Fruit fly (Drosophila melanogaster) whole organism, embryonic: ENCODE data around the gene CG13601.

Source experiments
- Adf1 ChIP-seq: fragments of 200-800 bp; sonication (Bioruptor generic); IDR thresholded peaks from 2 replicates; pipeline ENCODE4 v1.3.6; 2022; ENCODE audit warnings: missing biosample characterization, missing genetic modification characterization
- BEAF-32 ChIP-seq: fragments of 200-800 bp; sonication (Bioruptor generic); optimal IDR thresholded peaks from 3 replicates; lab custom pipeline; 2017; ENCODE audit warnings: missing biosample characterization, missing genetic modification characterization, mild to moderate bottlenecking, moderate library complexity, missing genetic modification reagents
- CG11560 ChIP-seq: fragments of 200-800 bp; sonication (Bioruptor generic); IDR thresholded peaks from 3 replicates; pipeline ENCODE4 v1.3.6; 2022; ENCODE audit warnings: missing biosample characterization, missing genetic modification characterization
- CG12155 ChIP-seq: fragments of 200-800 bp; sonication (Bioruptor generic); optimal IDR thresholded peaks from 3 replicates; lab custom pipeline; 2016; ENCODE audit warnings: missing biosample characterization, missing genetic modification characterization
- CG1233 ChIP-seq: fragments of 200-800 bp; sonication (Bioruptor generic); optimal IDR thresholded peaks from 4 replicates; lab custom pipeline; 2018; ENCODE audit warnings: missing biosample characterization, mild to moderate bottlenecking, missing genetic modification characterization
- CG1602 ChIP-seq: fragments of 200-800 bp; sonication (Bioruptor generic); optimal IDR thresholded peaks from 3 replicates; lab custom pipeline; 2016; ENCODE audit warnings: missing biosample characterization, missing genetic modification characterization
- CG16863 ChIP-seq: fragments of 200-800 bp; sonication (Bioruptor generic); optimal IDR thresholded peaks from 3 replicates; lab custom pipeline; 2016; ENCODE audit warnings: missing biosample characterization, missing genetic modification characterization
- CG17328 ChIP-seq: fragments of 200-800 bp; sonication (Bioruptor generic); IDR thresholded peaks from 2 replicates; pipeline ENCODE4 v1.3.6; 2022; ENCODE audit warnings: missing biosample characterization, missing genetic modification characterization
- CG18262 ChIP-seq: fragments of 200-800 bp; optimal IDR thresholded peaks from 3 replicates; lab custom pipeline; 2019; ENCODE audit warnings: missing biosample characterization, mild to moderate bottlenecking, missing genetic modification characterization, moderate library complexity
- CG30403 ChIP-seq: fragments of 200-800 bp; sonication (Bioruptor generic); optimal IDR thresholded peaks from 3 replicates; lab custom pipeline; 2016; ENCODE audit warnings: missing biosample characterization, missing genetic modification characterization
- CG30431 ChIP-seq: fragments of 200-800 bp; sonication (Bioruptor generic); optimal IDR thresholded peaks from 2 replicates; lab custom pipeline; 2017; ENCODE audit warnings: missing biosample characterization, missing genetic modification characterization
- CG5180 ChIP-seq: fragments of 200-800 bp; sonication (Bioruptor generic); optimal IDR thresholded peaks from 3 replicates; lab custom pipeline; 2017; ENCODE audit warnings: missing biosample characterization, missing genetic modification characterization, mild to moderate bottlenecking, moderate library complexity, missing genetic modification reagents
- CG5245 ChIP-seq: fragments of 200-800 bp; sonication (Bioruptor generic); optimal IDR thresholded peaks from 3 replicates; lab custom pipeline; 2016; ENCODE audit warnings: missing biosample characterization, missing genetic modification characterization
- CG5953 ChIP-seq: fragments of 200-800 bp; sonication (Bioruptor generic); IDR thresholded peaks from 2 replicates; pipeline ENCODE4 v1.3.6; 2022; ENCODE audit warnings: missing biosample characterization, missing genetic modification characterization
- CG6254 ChIP-seq: fragments of 200-800 bp; sonication (Bioruptor generic); optimal IDR thresholded peaks from 3 replicates; lab custom pipeline; 2017; ENCODE audit warnings: mild to moderate bottlenecking, missing biosample characterization, missing genetic modification reagents, missing genetic modification characterization
- CG7556 ChIP-seq: fragments of 200-800 bp; sonication (Bioruptor generic); optimal IDR thresholded peaks from 2 replicates; lab custom pipeline; 2017; ENCODE audit warnings: missing biosample characterization, mild to moderate bottlenecking, missing genetic modification characterization
- CG7839 ChIP-seq: fragments of 200-800 bp; sonication (Bioruptor generic); optimal IDR thresholded peaks from 3 replicates; lab custom pipeline; 2018; ENCODE audit warnings: missing biosample characterization, mild to moderate bottlenecking, missing genetic modification characterization, moderate library complexity
- CG8924 ChIP-seq: fragments of 200-800 bp; optimal IDR thresholded peaks from 3 replicates; lab custom pipeline; 2019; ENCODE audit warnings: missing biosample characterization, mild to moderate bottlenecking, missing genetic modification characterization, moderate library complexity
- CG8944 ChIP-seq: fragments of 200-800 bp; sonication (Bioruptor generic); optimal IDR thresholded peaks from 3 replicates; lab custom pipeline; 2016; ENCODE audit warnings: missing biosample characterization, missing genetic modification characterization
- CG9437 ChIP-seq: fragments of 200-800 bp; sonication (Bioruptor generic); optimal IDR thresholded peaks from 2 replicates; lab custom pipeline; 2018; ENCODE audit warnings: missing biosample characterization, mild to moderate bottlenecking, missing genetic modification characterization
- Chrac-16 ChIP-seq: fragments of 200-800 bp; sonication (Bioruptor generic); optimal IDR thresholded peaks from 3 replicates; lab custom pipeline; 2016; ENCODE audit warnings: missing biosample characterization, missing genetic modification characterization
- Dbx ChIP-seq: fragments of 200-800 bp; sonication (Bioruptor generic); IDR thresholded peaks from 3 replicates; pipeline ENCODE4 v1.3.6; 2022; ENCODE audit warnings: missing biosample characterization, missing genetic modification characterization
- Dip2 ChIP-seq: fragments of 200-800 bp; sonication (Bioruptor generic); IDR thresholded peaks from 2 replicates; pipeline ENCODE4 v1.3.6; 2022; ENCODE audit warnings: missing biosample characterization, missing genetic modification characterization
- Dll ChIP-seq: fragments of 200-800 bp; sonication (Bioruptor generic); IDR thresholded peaks from 4 replicates; pipeline ENCODE4 v1.3.6; 2022; ENCODE audit warnings: missing biosample characterization, missing genetic modification characterization; ENCODE audit not compliant: partially characterized antibody
- Dp ChIP-seq: fragments of 200-800 bp; sonication (Bioruptor generic); optimal IDR thresholded peaks from 2 replicates; lab custom pipeline; 2018; ENCODE audit warnings: missing biosample characterization, mild to moderate bottlenecking, missing genetic modification characterization, moderate library complexity
- Hmx ChIP-seq: fragments of 200-800 bp; sonication (Bioruptor generic); optimal IDR thresholded peaks from 2 replicates; lab custom pipeline; 2016; ENCODE audit warnings: missing biosample characterization, missing genetic modification characterization
- Meics ChIP-seq: fragments of 200-800 bp; sonication (Bioruptor generic); optimal IDR thresholded peaks from 2 replicates; lab custom pipeline; 2017; ENCODE audit warnings: missing biosample characterization, mild to moderate bottlenecking, missing genetic modification characterization
- Oli ChIP-seq: fragments of 200-800 bp; sonication (Bioruptor generic); optimal IDR thresholded peaks from 2 replicates; lab custom pipeline; 2018; ENCODE audit warnings: missing biosample characterization, mild to moderate bottlenecking, missing genetic modification characterization, moderate library complexity
- Side ChIP-seq: fragments of 200-800 bp; sonication (Bioruptor generic); optimal IDR thresholded peaks from 2 replicates; lab custom pipeline; 2016; ENCODE audit warnings: missing biosample characterization, missing genetic modification characterization
- bab2 ChIP-seq: fragments of 200-800 bp; sonication (Bioruptor generic); optimal IDR thresholded peaks from 2 replicates; lab custom pipeline; 2016; ENCODE audit warnings: missing biosample characterization, missing genetic modification characterization
- br ChIP-seq: fragments of >200 bp; optimal IDR thresholded peaks from 2 replicates; lab custom pipeline; 2017
- cas ChIP-seq: fragments of 200-800 bp; sonication (Bioruptor generic); IDR thresholded peaks from 2 replicates; pipeline ENCODE4 v1.3.6; 2022; ENCODE audit warnings: missing biosample characterization, missing genetic modification characterization
- corto ChIP-seq: fragments of 200-800 bp; sonication (Bioruptor generic); optimal IDR thresholded peaks from 2 replicates; lab custom pipeline; 2016; ENCODE audit warnings: missing biosample characterization, mild to moderate bottlenecking, missing genetic modification characterization, moderate library complexity
- croc ChIP-seq: fragments of 200-800 bp; sonication (Bioruptor generic); conservative IDR thresholded peaks from 3 replicates; pipeline ENCODE4 v1.3.6; 2022; ENCODE audit warnings: missing biosample characterization, missing genetic modification characterization
- dan ChIP-seq: fragments of 200-800 bp; sonication (Bioruptor generic); IDR thresholded peaks from 2 replicates; pipeline ENCODE4 v1.3.6; 2022; ENCODE audit warnings: missing biosample characterization, missing genetic modification characterization
- dysf ChIP-seq: fragments of 200-800 bp; sonication (Bioruptor generic); IDR thresholded peaks from 3 replicates; pipeline ENCODE4 v1.3.6; 2022; ENCODE audit warnings: missing biosample characterization, missing genetic modification characterization
- fd64A ChIP-seq: fragments of 200-800 bp; sonication (Bioruptor generic); optimal IDR thresholded peaks from 3 replicates; lab custom pipeline; 2018; ENCODE audit warnings: missing biosample characterization, mild to moderate bottlenecking, missing genetic modification characterization
- jigr1 ChIP-seq: fragments of 200-800 bp; sonication (Bioruptor generic); IDR thresholded peaks from 3 replicates; pipeline ENCODE4 v1.3.6; 2022; ENCODE audit warnings: missing biosample characterization, missing genetic modification characterization
- klu ChIP-seq: fragments of 200-800 bp; sonication (Bioruptor generic); IDR thresholded peaks from 2 replicates; pipeline ENCODE4 v1.3.6; 2022; ENCODE audit warnings: missing biosample characterization, missing genetic modification characterization
- peb ChIP-seq: fragments of 200-800 bp; sonication (Bioruptor generic); IDR thresholded peaks from 2 replicates; pipeline ENCODE4 v1.3.6; 2022; ENCODE audit warnings: missing biosample characterization, missing genetic modification characterization
- pnt ChIP-seq: fragments of 200-800 bp; sonication (Bioruptor generic); optimal IDR thresholded peaks from 3 replicates; lab custom pipeline; 2016; ENCODE audit warnings: missing biosample characterization, missing genetic modification characterization
- pum ChIP-seq: fragments of 200-800 bp; sonication (Bioruptor generic); optimal IDR thresholded peaks from 2 replicates; lab custom pipeline; 2016; ENCODE audit warnings: missing biosample characterization, missing genetic modification characterization
- row ChIP-seq: fragments of 200-800 bp; sonication (Bioruptor generic); IDR thresholded peaks from 3 replicates; pipeline ENCODE4 v1.3.6; 2022; ENCODE audit warnings: missing biosample characterization, missing genetic modification characterization
- sens ChIP-seq: fragments of 200-800 bp; sonication (Bioruptor generic); peaks from one replicate; lab custom pipeline; 2016; ENCODE audit warnings: missing biosample characterization, missing genetic modification characterization
- sob ChIP-seq: fragments of 200-800 bp; sonication (Bioruptor generic); IDR thresholded peaks from 2 replicates; pipeline ENCODE4 v1.3.6; 2022; ENCODE audit warnings: missing biosample characterization, missing genetic modification characterization
- sug ChIP-seq: fragments of 200-800 bp; optimal IDR thresholded peaks from 2 replicates; lab custom pipeline; 2019; ENCODE audit warnings: missing biosample characterization, mild to moderate bottlenecking, missing genetic modification characterization, moderate library complexity
- trh ChIP-seq: fragments of 200-800 bp; sonication (Bioruptor generic); optimal IDR thresholded peaks from 2 replicates; lab custom pipeline; 2016; ENCODE audit warnings: missing biosample characterization, missing genetic modification characterization
- vvl ChIP-seq: fragments of 200-800 bp; sonication (Bioruptor generic); IDR thresholded peaks from 2 replicates; pipeline ENCODE4 v1.3.6; 2022; ENCODE audit warnings: missing biosample characterization, missing genetic modification characterization
- wek ChIP-seq: fragments of 200-800 bp; sonication (Bioruptor generic); optimal IDR thresholded peaks from 3 replicates; lab custom pipeline; 2018; ENCODE audit warnings: missing biosample characterization, mild to moderate bottlenecking, missing genetic modification characterization, moderate library complexity
- zfh1 ChIP-seq: fragments of 200-800 bp; sonication (Bioruptor generic); IDR thresholded peaks from 3 replicates; pipeline ENCODE4 v1.3.6; 2022; ENCODE audit warnings: missing biosample characterization, missing genetic modification characterization

The CG13601 gene

dm6 chr3R:23888273-23889220, 38.9 kb downstream of the CG13601 start (continued):
- TF ChIP-seq BEAF-32 (GFP tag; lab: Kevin White, UChicago) (no peak), klu (no peak), bab2 (GFP tag; lab: Kevin White, UChicago) (no peak), dan (GFP tag; lab: Robert Waterston, UW) (no peak), CG11560 (tag; lab: Robert Waterston, UW) (no peak), jigr1 (GFP tag; lab: Robert Waterston, UW) (no peak), wek (GFP tag; lab: Kevin White, UChicago) (peak; percentile 41), CG30431 (GFP tag; lab: Kevin White, UChicago) (no peak), CG5245 (GFP tag; lab: Kevin White, UChicago) (no peak), Dll (GFP tag; lab: Robert Waterston, UW) (no peak), Dp (GFP tag; lab: Kevin White, UChicago) (no peak), sob (GFP tag; lab: Robert Waterston, UW) (peak; percentile 14; the same call in 1 of the 2 replicates), pum (GFP tag; lab: Kevin White, UChicago) (no peak), Hmx (GFP tag; lab: Kevin White, UChicago) (no peak), CG12155 (no peak), fd64A (GFP tag; lab: Kevin White, UChicago) (no peak), row (GFP tag; lab: Robert Waterston, UW) (peak; percentile 51), peb (GFP tag; lab: Robert Waterston, UW) (peak; percentile 14; the same call in 1 of the 2 replicates), CG5180 (GFP tag; lab: Kevin White, UChicago) (no peak), CG7556 (GFP tag; lab: Kevin White, UChicago) (no peak), CG17328 (no peak), croc (GFP tag; lab: Robert Waterston, UW) (no peak), Dip2 (GFP tag; lab: Robert Waterston, UW) (no peak), zfh1 (GFP tag; lab: Robert Waterston, UW) (0 out of 3 replicates have a peak, but pooled peaks have one; percentile 36), Meics (GFP tag; lab: Kevin White, UChicago) (peak; percentile 14), Side (GFP tag; lab: Kevin White, UChicago) (no peak), Dbx (GFP tag; lab: Robert Waterston, UW) (no peak), CG9437 (GFP tag; lab: Kevin White, UChicago) (no peak), corto (peak; percentile 66), Oli (tag; lab: Kevin White, UChicago) (peak; percentile 48), br (lab: Kevin White, UChicago) (no peak), Adf1 (GFP tag; lab: Robert Waterston, UW) (no peak), CG8924 (tag; lab: Kevin White, UChicago) (no peak), CG1602 (peak; percentile 8), trh (GFP tag; lab: Kevin White, UChicago) (no peak), vvl (GFP tag; lab: Robert Waterston, UW) (peak; percentile 37; the same call in 1 of the 2 replicates), CG8944 (GFP tag; lab: Kevin White, UChicago) (no peak), pnt (GFP tag; lab: Kevin White, UChicago) (no peak), sens (GFP tag; lab: Kevin White, UChicago) (peak; percentile 87), CG18262 (tag; lab: Kevin White, UChicago) (peak; percentile 23), dysf (GFP tag; lab: Robert Waterston, UW) (peak; percentile 46; the same call in 1 of the 3 replicates), Chrac-16 (GFP tag; lab: Kevin White, UChicago) (no peak), CG16863 (GFP tag; lab: Kevin White, UChicago) (no peak), cas (GFP tag; lab: Robert Waterston, UW) (no peak), CG1233 (GFP tag; lab: Kevin White, UChicago) (no peak), CG6254 (GFP tag; lab: Kevin White, UChicago) (no peak), sug (tag; lab: Kevin White, UChicago) (no peak), CG7839 (tag; lab: Kevin White, UChicago) (peak; percentile 30), CG5953 (GFP tag; lab: Robert Waterston, UW) (no peak), CG30403 (GFP tag; lab: Kevin White, UChicago) (peak; percentile 37)
